Worm (Caenorhabditis elegans) whole organism, late embryonic: ENCODE measurements around the gene C37H5.13.
"Not testable (repeated sequence)": the region's sequence is repeated elsewhere in the genome, so short reads cannot be mapped to it uniquely, and the experiment has no call there.

Source experiments
- C08G9.2 ChIP-seq: sonication (generic microtip); optimal IDR thresholded peaks from 2 replicates; lab custom pipeline; 2016; ENCODE audit warnings: mild to moderate bottlenecking, missing genetic modification characterization, moderate library complexity, missing compliant biosample characterization
- F13H6.1 ChIP-seq: sonication (generic microtip); optimal IDR thresholded peaks from 2 replicates; lab custom pipeline; 2016; ENCODE audit warnings: missing genetic modification characterization, missing compliant biosample characterization
- K02D7.2 ChIP-seq: sonication (generic microtip); optimal IDR thresholded peaks from 2 replicates; lab custom pipeline; 2017; ENCODE audit warnings: mild to moderate bottlenecking, missing genetic modification characterization, missing compliant biosample characterization
- K09A11.1 ChIP-seq: sonication (generic microtip); optimal IDR thresholded peaks from 2 replicates; lab custom pipeline; 2017; ENCODE audit warnings: antibody characterized with exemption, mild to moderate bottlenecking, missing genetic modification characterization, missing compliant biosample characterization; ENCODE audit not compliant: insufficient read depth
- T23F11.4 ChIP-seq: fragments of 200-800 bp; sonication (Bioruptor generic); optimal IDR thresholded peaks from 2 replicates; lab custom pipeline; 2018; ENCODE audit warnings: mild to moderate bottlenecking, missing genetic modification characterization, missing compliant biosample characterization
- Y22D7AL.16 ChIP-seq: sonication (generic microtip); optimal IDR thresholded peaks from 2 replicates; lab custom pipeline; 2016; ENCODE audit warnings: missing genetic modification characterization, missing compliant biosample characterization
- ahr-1 ChIP-seq: sonication (generic microtip); optimal IDR thresholded peaks from 2 replicates; lab custom pipeline; 2016; ENCODE audit warnings: missing genetic modification characterization, missing compliant biosample characterization
- ceh-14 ChIP-seq: sonication (generic microtip); optimal IDR thresholded peaks from 2 replicates; lab custom pipeline; 2016; ENCODE audit warnings: missing genotype, missing genetic modification characterization, missing compliant biosample characterization
- ceh-18 ChIP-seq: sonication (generic microtip); optimal IDR thresholded peaks from 2 replicates; lab custom pipeline; 2016; ENCODE audit warnings: missing genetic modification characterization, missing compliant biosample characterization
- ceh-2 ChIP-seq: sonication (generic microtip); optimal IDR thresholded peaks from 2 replicates; lab custom pipeline; 2016; ENCODE audit warnings: missing genotype, missing genetic modification characterization, missing compliant biosample characterization
- ceh-22 ChIP-seq: sonication (generic microtip); optimal IDR thresholded peaks from 2 replicates; lab custom pipeline; 2017; ENCODE audit warnings: missing biosample characterization, missing genetic modification characterization
- ceh-24 ChIP-seq: sonication (generic microtip); optimal IDR thresholded peaks from 2 replicates; lab custom pipeline; 2016; ENCODE audit warnings: mild to moderate bottlenecking, missing genetic modification characterization, missing compliant biosample characterization
- ceh-31 ChIP-seq: sonication (generic microtip); optimal IDR thresholded peaks from 2 replicates; lab custom pipeline; 2016; ENCODE audit warnings: missing genetic modification characterization, missing compliant biosample characterization
- ceh-34 ChIP-seq: sonication (generic microtip); optimal IDR thresholded peaks from 2 replicates; lab custom pipeline; 2016; ENCODE audit warnings: mild to moderate bottlenecking, missing genetic modification characterization, missing compliant biosample characterization
- ceh-45 ChIP-seq: fragments of 200-800 bp; sonication (Bioruptor generic); IDR thresholded peaks from 2 replicates; pipeline ENCODE4 v1.3.6; 2022; ENCODE audit warnings: missing genetic modification reagents, missing genetic modification characterization, missing compliant biosample characterization
- ceh-6 ChIP-seq: fragments of 200-800 bp; sonication (Bioruptor generic); optimal IDR thresholded peaks from 2 replicates; lab custom pipeline; 2018; ENCODE audit warnings: mild to moderate bottlenecking, missing genetic modification characterization, missing compliant biosample characterization
- che-1 ChIP-seq: sonication (generic microtip); optimal IDR thresholded peaks from 2 replicates; lab custom pipeline; 2016; ENCODE audit warnings: mild to moderate bottlenecking, missing genetic modification characterization, missing compliant biosample characterization
- dmd-4 ChIP-seq: sonication (generic microtip); optimal IDR thresholded peaks from 2 replicates; lab custom pipeline; 2016; ENCODE audit warnings: borderline replicate concordance, missing genetic modification characterization, missing compliant biosample characterization
- elt-2 ChIP-seq: sonication (generic microtip); optimal IDR thresholded peaks from 2 replicates; lab custom pipeline; 2016; ENCODE audit warnings: missing genetic modification reagents, missing genetic modification characterization, missing compliant biosample characterization
- elt-4 ChIP-seq: sonication (generic microtip); optimal IDR thresholded peaks from 2 replicates; lab custom pipeline; 2016; ENCODE audit warnings: missing genetic modification characterization, missing compliant biosample characterization
- eyg-1 ChIP-seq: sonication (generic microtip); optimal IDR thresholded peaks from 2 replicates; lab custom pipeline; 2016; ENCODE audit warnings: missing genotype, missing genetic modification characterization, missing compliant biosample characterization
- fax-1 ChIP-seq: sonication (generic microtip); optimal IDR thresholded peaks from 2 replicates; lab custom pipeline; 2016; ENCODE audit warnings: missing genotype, missing genetic modification characterization, missing compliant biosample characterization
- hlh-13 ChIP-seq: fragments of 200-800 bp; sonication (Bioruptor generic); optimal IDR thresholded peaks from 2 replicates; lab custom pipeline; 2018; ENCODE audit warnings: mild to moderate bottlenecking, missing genetic modification characterization, missing compliant biosample characterization
- hlh-15 ChIP-seq: sonication (generic microtip); optimal IDR thresholded peaks from 2 replicates; lab custom pipeline; 2016; ENCODE audit warnings: missing genetic modification characterization, missing compliant biosample characterization
- hlh-30 ChIP-seq: sonication (generic microtip); optimal IDR thresholded peaks from 2 replicates; lab custom pipeline; 2017; ENCODE audit warnings: antibody characterized with exemption, missing genetic modification characterization, missing compliant biosample characterization; ENCODE audit not compliant: insufficient read depth
- hlh-6 ChIP-seq: sonication (generic microtip); optimal IDR thresholded peaks from 2 replicates; lab custom pipeline; 2016; ENCODE audit warnings: missing genotype, missing genetic modification characterization, missing compliant biosample characterization
- hlh-8 ChIP-seq: sonication (generic microtip); optimal IDR thresholded peaks from 2 replicates; lab custom pipeline; 2016; ENCODE audit warnings: missing genotype, missing genetic modification characterization, missing compliant biosample characterization
- mec-3 ChIP-seq: sonication (generic microtip); optimal IDR thresholded peaks from 2 replicates; lab custom pipeline; 2016; ENCODE audit warnings: borderline replicate concordance, missing genetic modification characterization, missing compliant biosample characterization
- nhr-11 ChIP-seq: fragments of 150-350 bp; optimal IDR thresholded peaks from 2 replicates; lab custom pipeline; 2014; ENCODE audit warnings: missing biosample characterization, missing genetic modification characterization
- nhr-232 ChIP-seq: sonication (generic microtip); optimal IDR thresholded peaks from 2 replicates; lab custom pipeline; 2016; ENCODE audit warnings: missing genetic modification characterization, missing compliant biosample characterization
- odd-2 ChIP-seq: sonication (generic microtip); optimal IDR thresholded peaks from 2 replicates; lab custom pipeline; 2017; ENCODE audit warnings: antibody characterized with exemption, mild to moderate bottlenecking, missing genetic modification characterization, missing compliant biosample characterization
- pag-3 ChIP-seq: sonication (generic microtip); optimal IDR thresholded peaks from 2 replicates; lab custom pipeline; 2016; ENCODE audit warnings: missing compliant biosample characterization, missing genetic modification characterization, borderline replicate concordance
- pha-2 ChIP-seq: sonication (generic microtip); optimal IDR thresholded peaks from 2 replicates; lab custom pipeline; 2017; ENCODE audit warnings: mild to moderate bottlenecking, missing genetic modification characterization, missing compliant biosample characterization
- pha-4 ChIP-seq: fragments of 150-350 bp; optimal IDR thresholded peaks from 2 replicates; lab custom pipeline; 2018; ENCODE audit warnings: missing biosample characterization, missing genetic modification reagents, missing genetic modification characterization
- pros-1 ChIP-seq: fragments of 150-350 bp; optimal IDR thresholded peaks from 2 replicates; lab custom pipeline; 2014; ENCODE audit warnings: missing biosample characterization, missing genetic modification reagents, missing genetic modification characterization
- syd-9 ChIP-seq: sonication (generic microtip); optimal IDR thresholded peaks from 2 replicates; lab custom pipeline; 2016; ENCODE audit warnings: mild to moderate bottlenecking, missing genetic modification characterization, moderate library complexity, missing compliant biosample characterization
- tbx-2 ChIP-seq: sonication (generic microtip); optimal IDR thresholded peaks from 2 replicates; lab custom pipeline; 2016; ENCODE audit warnings: missing genetic modification characterization, missing compliant biosample characterization
- tbx-7 ChIP-seq: sonication (generic microtip); optimal IDR thresholded peaks from 2 replicates; lab custom pipeline; 2016; ENCODE audit warnings: missing genotype, missing genetic modification characterization, missing compliant biosample characterization
- unc-55 ChIP-seq: sonication (generic microtip); optimal IDR thresholded peaks from 2 replicates; lab custom pipeline; 2017; ENCODE audit warnings: missing biosample characterization, missing genetic modification reagents, missing genetic modification characterization
- unc-86 ChIP-seq: sonication (generic microtip); optimal IDR thresholded peaks from 2 replicates; lab custom pipeline; 2016; ENCODE audit warnings: missing genetic modification characterization, missing compliant biosample characterization
- zip-5 ChIP-seq: sonication (generic microtip); optimal IDR thresholded peaks from 2 replicates; lab custom pipeline; 2016; ENCODE audit warnings: missing genetic modification characterization, missing compliant biosample characterization

Gene C37H5.13

ce11 chrV:4903696-4904095 is 40.9 kb upstream of the C37H5.13 start, which contains the start of gene ugt-8:
TSS of gene ugt-8 (plus strand) at chrV:4903930.
- TF ChIP-seq mec-3 (tag; lab: Kevin White, UChicago) (no peak), ahr-1 (no peak), ceh-6 (no peak), eyg-1 (tag; lab: Kevin White, UChicago) (no peak), fax-1 (no peak), pha-4 (tag; lab: Kevin White, UChicago) (no peak), hlh-13 (GFP tag; lab: Kevin White, UChicago) (no peak), ceh-24 (tag; lab: Kevin White, UChicago) (no peak), syd-9 (tag; lab: Kevin White, UChicago) (no peak), zip-5 (no peak), C08G9.2 (no peak), che-1 (no peak), F13H6.1 (no peak), ceh-31 (tag; lab: Kevin White, UChicago) (no peak), T23F11.4 (no peak), unc-55 (GFP tag; lab: Kevin White, UChicago) (no peak), ceh-22 (tag; lab: Kevin White, UChicago) (no peak), nhr-11 (tag; lab: Kevin White, UChicago) (no peak), tbx-2 (tag; lab: Kevin White, UChicago) (no peak)

- TF ChIP-seq hlh-6 (tag; lab: Kevin White, UChicago) (no peak), F13H6.1 (no peak), ceh-22 (tag; lab: Kevin White, UChicago) (no peak), hlh-30 (no peak), elt-2 (no peak)
Measured at ce11 chrV:4901074-4901473, 38.3 kb upstream of the C37H5.13 start, which contains the start of gene ugt-67. TSS of gene ugt-67 (plus strand) at chrV:4901374.

- not testable (repeated sequence) for TF ChIP-seq elt-4; unc-86 (tag; lab: Kevin White, UChicago); eyg-1 (tag; lab: Kevin White, UChicago)
Measured at ce11 chrV:4900020-4900419, 37.3 kb upstream of the C37H5.13 start, which contains the start of gene ugt-10. TSS of gene ugt-10 (minus strand) at chrV:4900120.

ce11 chrV:4895744-4896143 is 33.0 kb upstream of the C37H5.13 start, which contains the start of gene ugt-9:
TSS of gene ugt-9 (plus strand) at chrV:4896048.
- no peak for TF ChIP-seq pha-2 (tag; lab: Kevin White, UChicago)
- peak; percentile 62 for TF ChIP-seq elt-2

- TF ChIP-seq nhr-11 (tag; lab: Kevin White, UChicago) (no peak), T23F11.4 (no peak), hlh-15 (no peak), dmd-4 (tag; lab: Kevin White, UChicago) (no peak), pag-3 (tag; lab: Kevin White, UChicago) (no peak), elt-2 (no peak), nhr-232 (no peak), Y22D7AL.16 (tag; lab: Kevin White, UChicago) (no peak), ceh-24 (tag; lab: Kevin White, UChicago) (no peak), hlh-30 (no peak), ceh-14 (tag; lab: Kevin White, UChicago) (no peak)
Measured at ce11 chrV:4894971-4895370, 32.2 kb upstream of the C37H5.13 start, which contains the start of gene ugt-11. TSS of gene ugt-11 (minus strand) at chrV:4895071.

ce11 chrV:4891305-4891704 is 28.5 kb upstream of the C37H5.13 start:
- TF ChIP-seq nhr-232 (no peak), ceh-18 (no peak), K09A11.1 (tag; lab: Kevin White, UChicago) (no peak), unc-86 (tag; lab: Kevin White, UChicago) (no peak), hlh-8 (no peak), odd-2 (tag; lab: Kevin White, UChicago) (no peak), ceh-34 (tag; lab: Kevin White, UChicago) (no peak), ceh-45 (GFP tag; lab: Robert Waterston, UW) (no peak), fax-1 (no peak), ceh-2 (tag; lab: Kevin White, UChicago) (no peak), tbx-7 (tag; lab: Kevin White, UChicago) (no peak), K02D7.2 (tag; lab: Kevin White, UChicago) (no peak), pros-1 (tag; lab: Kevin White, UChicago) (no peak)
- TF ChIP-seq, all 69 proteins: peak for 0
